Fruit fly (Drosophila melanogaster) whole organism, embryonic: ENCODE results near the gene Bcat.
A peak's percentile ranks its signal among the peaks of the same experiment; 100 is the strongest.

ENCODE experiments used
- BtbVII ChIP-seq: fragments of 200-800 bp; sonication (Bioruptor generic); optimal IDR thresholded peaks from 3 replicates; lab custom pipeline; 2017; ENCODE audit warnings: missing biosample characterization, mild to moderate bottlenecking, missing genetic modification characterization
- C15 ChIP-seq: fragments of 200-800 bp; sonication (Bioruptor generic); IDR thresholded peaks from 3 replicates; pipeline ENCODE4 v1.3.6; 2022; ENCODE audit warnings: missing biosample characterization, missing genetic modification characterization
- CG11456 ChIP-seq: fragments of 200-800 bp; sonication (Bioruptor generic); IDR thresholded peaks from 3 replicates; pipeline ENCODE4 v1.3.6; 2022; ENCODE audit warnings: missing biosample characterization, missing genetic modification characterization
- CG11560 ChIP-seq: fragments of 200-800 bp; sonication (Bioruptor generic); IDR thresholded peaks from 3 replicates; pipeline ENCODE4 v1.3.6; 2022; ENCODE audit warnings: missing biosample characterization, missing genetic modification characterization
- CG12942 ChIP-seq: fragments of 200-800 bp; sonication (Bioruptor generic); optimal IDR thresholded peaks from 3 replicates; lab custom pipeline; 2016; ENCODE audit warnings: missing biosample characterization, missing genetic modification characterization
- CG13424 ChIP-seq: fragments of 200-800 bp; sonication (Bioruptor generic); optimal IDR thresholded peaks from 2 replicates; lab custom pipeline; 2019; ENCODE audit warnings: missing biosample characterization, mild to moderate bottlenecking, missing genetic modification characterization, moderate library complexity
- CG16813 ChIP-seq: fragments of 200-800 bp; sonication (Bioruptor generic); IDR thresholded peaks from 3 replicates; pipeline ENCODE4 v1.3.6; 2022; ENCODE audit warnings: missing biosample characterization, missing genetic modification characterization; ENCODE audit not compliant: partially characterized antibody
- CG16815 ChIP-seq: fragments of 200-800 bp; sonication (Bioruptor generic); optimal IDR thresholded peaks from 3 replicates; lab custom pipeline; 2017; ENCODE audit warnings: missing biosample characterization, mild to moderate bottlenecking, missing genetic modification characterization
- CG17912 ChIP-seq: fragments of 200-800 bp; sonication (Bioruptor generic); optimal IDR thresholded peaks from 2 replicates; lab custom pipeline; 2018; ENCODE audit warnings: missing biosample characterization, mild to moderate bottlenecking, missing genetic modification characterization
- CG18011 ChIP-seq: fragments of 200-800 bp; sonication (Bioruptor generic); optimal IDR thresholded peaks from 2 replicates; lab custom pipeline; 2017; ENCODE audit warnings: missing biosample characterization, missing genetic modification characterization, mild to moderate bottlenecking, moderate library complexity, missing genotype
- CG3065 ChIP-seq: fragments of 200-800 bp; sonication (Bioruptor generic); optimal IDR thresholded peaks from 2 replicates; lab custom pipeline; 2016; ENCODE audit warnings: missing biosample characterization, missing genetic modification characterization
- CG3847 ChIP-seq: fragments of 200-800 bp; sonication (Bioruptor generic); IDR thresholded peaks from 2 replicates; pipeline ENCODE4 v1.3.6; 2022; ENCODE audit warnings: missing biosample characterization, missing genetic modification characterization
- CG3995 ChIP-seq: fragments of 200-800 bp; sonication (Bioruptor generic); optimal IDR thresholded peaks from 3 replicates; lab custom pipeline; 2016; ENCODE audit warnings: missing biosample characterization, missing genetic modification characterization
- CG4360 ChIP-seq: fragments of 200-800 bp; sonication (Bioruptor generic); IDR thresholded peaks from 2 replicates; pipeline ENCODE4 v1.3.6; 2022; ENCODE audit warnings: missing biosample characterization, missing genetic modification characterization
- CG6683 ChIP-seq: fragments of 200-800 bp; sonication (Bioruptor generic); optimal IDR thresholded peaks from 2 replicates; lab custom pipeline; 2017; ENCODE audit warnings: missing biosample characterization, mild to moderate bottlenecking, missing genetic modification characterization, missing genetic modification reagents
- D19B ChIP-seq: fragments of 200-800 bp; sonication (Bioruptor generic); optimal IDR thresholded peaks from 2 replicates; lab custom pipeline; 2017; ENCODE audit warnings: missing biosample characterization, mild to moderate bottlenecking, missing genetic modification characterization
- Drgx ChIP-seq: fragments of 200-800 bp; sonication (Bioruptor generic); IDR thresholded peaks from 2 replicates; pipeline ENCODE4 v1.3.6; 2022; ENCODE audit warnings: missing biosample characterization, missing genetic modification characterization
- Fer3 ChIP-seq: fragments of 200-800 bp; sonication (Bioruptor generic); optimal IDR thresholded peaks from 2 replicates; lab custom pipeline; 2018; ENCODE audit warnings: missing biosample characterization, mild to moderate bottlenecking, missing genetic modification characterization, moderate library complexity
- Hey ChIP-seq: fragments of 200-800 bp; sonication (Bioruptor generic); optimal IDR thresholded peaks from 3 replicates; lab custom pipeline; 2018; ENCODE audit warnings: missing biosample characterization, mild to moderate bottlenecking, missing genetic modification characterization
- Max ChIP-seq: fragments of 200-800 bp; sonication (Bioruptor generic); optimal IDR thresholded peaks from 2 replicates; lab custom pipeline; 2016; ENCODE audit warnings: missing biosample characterization, mild to moderate bottlenecking, missing genetic modification characterization
- Med ChIP-seq: fragments of 200-800 bp; sonication (Bioruptor generic); peaks from one replicate; lab custom pipeline; 2016; ENCODE audit warnings: missing biosample characterization, missing genetic modification characterization, mild to moderate bottlenecking, inconsistent platforms, moderate library complexity
- NK7.1 ChIP-seq: fragments of 200-800 bp; sonication (Bioruptor generic); optimal IDR thresholded peaks from 3 replicates; lab custom pipeline; 2016; ENCODE audit warnings: missing biosample characterization, missing genetic modification characterization
- Oli ChIP-seq: fragments of 200-800 bp; sonication (Bioruptor generic); optimal IDR thresholded peaks from 2 replicates; lab custom pipeline; 2018; ENCODE audit warnings: missing biosample characterization, mild to moderate bottlenecking, missing genetic modification characterization, moderate library complexity
- Poxn ChIP-seq: fragments of 200-800 bp; sonication (Bioruptor generic); IDR thresholded peaks from 2 replicates; pipeline ENCODE4 v1.3.6; 2022; ENCODE audit warnings: missing biosample characterization, missing genetic modification characterization
- Ravus ChIP-seq: fragments of 200-800 bp; sonication (Bioruptor generic); IDR thresholded peaks from 2 replicates; pipeline ENCODE4 v1.3.6; 2022; ENCODE audit warnings: missing biosample characterization, missing genetic modification characterization
- Spps ChIP-seq: fragments of 200-800 bp; sonication (Bioruptor generic); optimal IDR thresholded peaks from 2 replicates; lab custom pipeline; 2018; ENCODE audit warnings: missing biosample characterization, mild to moderate bottlenecking, missing genetic modification characterization
- Sry-δ ChIP-seq: fragments of 200-800 bp; sonication (Bioruptor generic); optimal IDR thresholded peaks from 2 replicates; lab custom pipeline; 2016; ENCODE audit warnings: missing biosample characterization, missing genetic modification characterization
- Ssrp ChIP-seq: fragments of 200-800 bp; sonication (Bioruptor generic); optimal IDR thresholded peaks from 2 replicates; lab custom pipeline; 2018; ENCODE audit warnings: missing biosample characterization, mild to moderate bottlenecking, missing genetic modification characterization, moderate library complexity
- TFAM ChIP-seq: fragments of 200-800 bp; sonication (Bioruptor generic); optimal IDR thresholded peaks from 2 replicates; lab custom pipeline; 2017; ENCODE audit warnings: missing biosample characterization, missing genetic modification characterization, inconsistent platforms
- aop ChIP-seq: fragments of 200-800 bp; sonication (Bioruptor generic); IDR thresholded peaks from 2 replicates; pipeline ENCODE4 v1.3.6; 2022; ENCODE audit warnings: missing biosample characterization, missing genetic modification characterization
- ara ChIP-seq: fragments of 200-800 bp; sonication (Bioruptor generic); IDR thresholded peaks from 2 replicates; pipeline ENCODE4 v1.3.6; 2022; ENCODE audit warnings: missing biosample characterization, missing genetic modification characterization
- ash1 ChIP-seq: fragments of 200-800 bp; sonication (Bioruptor generic); optimal IDR thresholded peaks from 2 replicates; lab custom pipeline; 2018; ENCODE audit warnings: missing biosample characterization, mild to moderate bottlenecking, missing genetic modification characterization
- corto ChIP-seq: fragments of 200-800 bp; sonication (Bioruptor generic); optimal IDR thresholded peaks from 2 replicates; lab custom pipeline; 2016; ENCODE audit warnings: missing biosample characterization, mild to moderate bottlenecking, missing genetic modification characterization, moderate library complexity
- en ChIP-seq: fragments of 200-800 bp; sonication (Bioruptor generic); optimal IDR thresholded peaks from 2 replicates; lab custom pipeline; 2016; ENCODE audit warnings: missing biosample characterization, missing genetic modification characterization
- fru ChIP-seq: fragments of >200 bp; optimal IDR thresholded peaks from 2 replicates; lab custom pipeline; 2017
- ftz-f1 ChIP-seq: fragments of 200-800 bp; sonication (Bioruptor generic); optimal IDR thresholded peaks from 2 replicates; lab custom pipeline; 2016; ENCODE audit warnings: missing biosample characterization, missing genetic modification characterization
- grn ChIP-seq: fragments of 200-800 bp; sonication (Bioruptor generic); optimal IDR thresholded peaks from 3 replicates; lab custom pipeline; 2017; ENCODE audit warnings: missing biosample characterization, missing genetic modification characterization
- hbn ChIP-seq: fragments of 200-800 bp; sonication (Bioruptor generic); IDR thresholded peaks from 2 replicates; pipeline ENCODE4 v1.3.6; 2022; ENCODE audit warnings: missing biosample characterization, missing genetic modification characterization; ENCODE audit not compliant: partially characterized antibody
- ind ChIP-seq: fragments of 200-800 bp; sonication (Bioruptor generic); optimal IDR thresholded peaks from 3 replicates; lab custom pipeline; 2016; ENCODE audit warnings: missing biosample characterization, missing genetic modification characterization
- insv ChIP-seq, 2 experiments: fragments of 200-800 bp; sonication (Bioruptor generic); optimal IDR thresholded peaks; 3 replicates each; lab custom pipeline; 2016 to 2018; ENCODE audit warnings: missing biosample characterization in 2 of 2, missing genetic modification characterization in 2 of 2
- jigr1 ChIP-seq: fragments of 200-800 bp; sonication (Bioruptor generic); IDR thresholded peaks from 3 replicates; pipeline ENCODE4 v1.3.6; 2022; ENCODE audit warnings: missing biosample characterization, missing genetic modification characterization
- ken ChIP-seq: fragments of 200-800 bp; sonication (Bioruptor generic); IDR thresholded peaks from 3 replicates; pipeline ENCODE4 v1.3.6; 2022; ENCODE audit warnings: missing biosample characterization, missing genetic modification characterization
- p53 ChIP-seq: fragments of 200-800 bp; sonication (Bioruptor generic); optimal IDR thresholded peaks from 2 replicates; lab custom pipeline; 2016; ENCODE audit warnings: missing biosample characterization, missing genetic modification characterization
- pan ChIP-seq, 4 experiments: fragments of >200 bp in 3 of 4; fragments of 200-800 bp in 1 of 4; sonication (Bioruptor generic) in 1 of 4; optimal IDR thresholded peaks in 3 of 4; IDR thresholded peaks in 1 of 4; 2 replicates each; pipeline versions ENCODE4 v1.3.6 to Lab custom; 2017 to 2022; ENCODE audit warnings: missing biosample characterization in 2 of 4, missing genetic modification characterization in 2 of 4, mixed read lengths in 1 of 4
- psq ChIP-seq: fragments of 200-800 bp; sonication (Bioruptor generic); optimal IDR thresholded peaks from 2 replicates; lab custom pipeline; 2017; ENCODE audit warnings: missing biosample characterization, missing genetic modification characterization
- sens-2 ChIP-seq: fragments of 200-800 bp; sonication (Bioruptor generic); IDR thresholded peaks from 2 replicates; pipeline ENCODE4 v1.3.6; 2022; ENCODE audit warnings: missing biosample characterization, missing genetic modification characterization
- so ChIP-seq: fragments of 200-800 bp; sonication (Bioruptor generic); IDR thresholded peaks from 3 replicates; pipeline ENCODE4 v1.3.6; 2022; ENCODE audit warnings: missing biosample characterization, missing genetic modification characterization
- toy ChIP-seq: fragments of 200-800 bp; sonication (Bioruptor generic); IDR thresholded peaks from 2 replicates; pipeline ENCODE4 v1.3.6; 2022; ENCODE audit warnings: missing biosample characterization, missing genetic modification characterization
- ttk ChIP-seq: fragments of 200-800 bp; sonication (Bioruptor generic); IDR thresholded peaks from 2 replicates; pipeline ENCODE4 v2.1.2; 2022; ENCODE audit warnings: missing biosample characterization, missing genetic modification characterization
- usp ChIP-seq: fragments of >200 bp; optimal IDR thresholded peaks from 2 replicates; lab custom pipeline; 2017; ENCODE audit warnings: missing biosample characterization, missing genetic modification characterization
- zfh2 ChIP-seq: fragments of 200-800 bp; sonication (Bioruptor generic); optimal IDR thresholded peaks from 2 replicates; lab custom pipeline; 2016; ENCODE audit warnings: missing biosample characterization, missing genetic modification characterization

Bcat gene

DNA sequence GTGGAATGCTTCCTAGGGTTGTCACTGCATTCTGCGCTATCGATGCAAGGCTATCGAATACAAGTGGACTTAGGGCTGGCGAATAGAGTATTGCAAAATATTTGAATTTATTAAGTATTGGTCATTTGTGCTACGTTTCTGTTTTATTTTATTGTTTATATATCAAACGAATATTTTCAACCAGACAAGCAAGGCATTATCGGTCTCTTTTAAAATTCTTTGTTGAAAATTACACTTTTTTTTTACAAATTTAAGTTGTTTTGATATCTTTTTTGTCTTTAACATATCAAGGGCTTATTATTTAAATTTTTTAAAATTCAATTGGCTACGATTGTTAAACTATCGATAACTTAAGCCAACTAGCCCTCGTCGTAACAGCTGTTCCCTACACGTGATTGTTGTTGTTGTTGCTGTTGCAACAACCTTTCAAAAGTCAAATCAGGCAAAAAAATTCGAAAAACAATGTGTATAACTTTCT, 9.3 kb upstream of the Bcat start, which contains the start of the genes Ype and CG1662 (continued):
- TF ChIP-seq zfh2 (GFP tag; lab: Kevin White, UChicago) (peak; percentile 66), CG18011 (GFP tag; lab: Kevin White, UChicago) (peak; percentile 15), CG17912 (GFP tag; lab: Kevin White, UChicago) (no peak), ind (peak; percentile 74), Fer3 (tag; lab: Kevin White, UChicago) (peak; percentile 63), Poxn (GFP tag; lab: Robert Waterston, UW) (no peak), fru (lab: Kevin White, UChicago) (no peak), D19B (GFP tag; lab: Kevin White, UChicago) (peak; percentile 9), CG12942 (GFP tag; lab: Kevin White, UChicago) (peak; percentile 61), ttk (GFP tag; lab: Robert Waterston, UW) (peak; percentile 66), Spps (tag; lab: Kevin White, UChicago) (peak; percentile 29), p53 (no peak), CG3065 (peak; percentile 21), ara (GFP tag; lab: Robert Waterston, UW) (no peak), grn (no peak), corto (peak; percentile 11), Oli (tag; lab: Kevin White, UChicago) (peak; percentile 61), ash1 (GFP tag; lab: Kevin White, UChicago) (no peak), NK7.1 (GFP tag; lab: Kevin White, UChicago) (no peak), TFAM (GFP tag; lab: Kevin White, UChicago) (no peak), jigr1 (GFP tag; lab: Robert Waterston, UW) (peak; percentile 50; the same call in 1 of the 3 replicates), Ravus (GFP tag; lab: Robert Waterston, UW) (no peak; the same call in 1 of the 2 replicates), Med (GFP tag; lab: Kevin White, UChicago) (peak; percentile 93), Sry-δ (GFP tag; lab: Kevin White, UChicago) (peak; percentile 71), BtbVII (GFP tag; lab: Kevin White, UChicago) (peak; percentile 54), C15 (GFP tag; lab: Robert Waterston, UW) (0 out of 3 replicates have a peak, but pooled peaks have one; percentile 39), ken (GFP tag; lab: Robert Waterston, UW) (0 out of 3 replicates have a peak, but pooled peaks have one; percentile 62), aop (GFP tag; lab: Robert Waterston, UW) (no peak), en (GFP tag; lab: Kevin White, UChicago) (peak; percentile 8), Max (GFP tag; lab: Kevin White, UChicago) (peak; percentile 84), CG4360 (peak; percentile 88), usp (GFP tag; lab: Kevin White, UChicago) (no peak), CG3995 (GFP tag; lab: Kevin White, UChicago) (peak; percentile 60), CG6683 (GFP tag; lab: Kevin White, UChicago) (peak; percentile 16), ftz-f1 (GFP tag; lab: Kevin White, UChicago) (peak; percentile 11), psq (GFP tag; lab: Kevin White, UChicago) (peak; percentile 35), toy (GFP tag; lab: Robert Waterston, UW) (no peak), so (GFP tag; lab: Robert Waterston, UW) (no peak), pan (optimal IDR thresholded peaks at IDR 0.05; lab: Kevin White, UChicago) (no peak), pan (GFP tag; optimal IDR thresholded peaks at IDR 0.05 in 1 of 2, IDR thresholded peaks at IDR 0.05 in 1 of 2) (peak in 1 of 2 experiments; percentile 66), CG11456 (peak; percentile 84), CG13424 (tag; lab: Kevin White, UChicago) (peak; percentile 86), Drgx (peak; percentile 32; the same call in 1 of the 2 replicates), CG11560 (tag; lab: Robert Waterston, UW) (peak; percentile 93), hbn (GFP tag; lab: Robert Waterston, UW) (peak; percentile 58), CG3847 (GFP tag; lab: Robert Waterston, UW) (peak; percentile 77), insv (GFP tag; optimal IDR thresholded peaks at IDR 0.05; lab: Kevin White, UChicago) (peak in 1 of 2 experiments; percentile 51), CG16815 (GFP tag; lab: Kevin White, UChicago) (peak; percentile 66), Hey (tag; lab: Kevin White, UChicago) (no peak), sens-2 (GFP tag; lab: Robert Waterston, UW) (0 out of 2 replicates have a peak, but pooled peaks have one; percentile 45), Ssrp (tag; lab: Kevin White, UChicago) (peak; percentile 71), CG16813 (peak; percentile 69)
